Worm (Caenorhabditis elegans) whole organism, L4 larva: ENCODE measurements around the gene C53A5.16.

Experiments used
- F10B5.3 ChIP-seq: sonication (generic microtip); optimal IDR thresholded peaks from 2 replicates; lab custom pipeline; 2016; ENCODE audit warnings: mild to moderate bottlenecking, missing genetic modification characterization, missing compliant biosample characterization
- F26F4.8 ChIP-seq: fragments of 200-800 bp; sonication (Bioruptor generic); conservative IDR thresholded peaks from 2 replicates; pipeline ENCODE4 v1.3.6; 2022; ENCODE audit warnings: missing genetic modification characterization, missing compliant biosample characterization
- F49E8.2 ChIP-seq: sonication (generic microtip); optimal IDR thresholded peaks from 2 replicates; lab custom pipeline; 2016; ENCODE audit warnings: missing compliant biosample characterization, mild to moderate bottlenecking, missing genetic modification characterization, borderline replicate concordance
- T20F7.1 ChIP-seq: fragments of 200-800 bp; sonication (Bioruptor generic); optimal IDR thresholded peaks from 2 replicates; lab custom pipeline; 2018; ENCODE audit warnings: mild to moderate bottlenecking, missing genetic modification characterization, missing compliant biosample characterization
- Y105C5A.15 ChIP-seq: fragments of 200-800 bp; sonication (Bioruptor generic); IDR thresholded peaks from 2 replicates; pipeline ENCODE4 v1.3.6; 2022; ENCODE audit warnings: missing genetic modification characterization, missing compliant biosample characterization
- Y48G9A.11 ChIP-seq: fragments of 200-800 bp; sonication (Bioruptor generic); IDR thresholded peaks from 2 replicates; pipeline ENCODE4 v1.3.6; 2022; ENCODE audit warnings: missing genetic modification reagents, missing genetic modification characterization, missing compliant biosample characterization
- Y5F2A.4 ChIP-seq: fragments of 200-800 bp; sonication (Bioruptor generic); optimal IDR thresholded peaks from 2 replicates; lab custom pipeline; 2018; ENCODE audit warnings: mild to moderate bottlenecking, missing genetic modification characterization, missing compliant biosample characterization
- Y75B8A.6 ChIP-seq: fragments of 200-800 bp; sonication (Bioruptor generic); IDR thresholded peaks from 2 replicates; pipeline ENCODE4 v1.3.6; 2022; ENCODE audit warnings: missing genetic modification reagents, missing genetic modification characterization, missing compliant biosample characterization
- ZK546.5 ChIP-seq, 2 experiments: sonication (generic microtip); optimal IDR thresholded peaks; 2 replicates each; lab custom pipeline; 2017; ENCODE audit warnings: missing biosample characterization in 2 of 2, missing genetic modification characterization in 2 of 2
- aha-1 ChIP-seq: fragments of 150-350 bp; peaks from one replicate; lab custom pipeline; 2014; ENCODE audit warnings: missing biosample characterization, missing genetic modification characterization
- aly-2 ChIP-seq: sonication (generic microtip); optimal IDR thresholded peaks from 2 replicates; lab custom pipeline; 2018; ENCODE audit warnings: missing biosample characterization, missing genetic modification characterization
- ama-1 ChIP-seq: fragments of 150-350 bp; optimal IDR thresholded peaks from 2 replicates; lab custom pipeline; 2014; ENCODE audit warnings: inconsistent platforms, mixed read lengths
- arid-1 ChIP-seq: fragments of 200-800 bp; sonication (Bioruptor generic); conservative IDR thresholded peaks from 2 replicates; pipeline ENCODE4 v1.3.6; 2022; ENCODE audit warnings: missing genetic modification reagents, missing genetic modification characterization, missing compliant biosample characterization
- ceh-32 ChIP-seq: sonication (generic microtip); optimal IDR thresholded peaks from 2 replicates; lab custom pipeline; 2016; ENCODE audit warnings: mild to moderate bottlenecking, missing genetic modification characterization, missing compliant biosample characterization; ENCODE audit not compliant: poor library complexity
- cey-2 ChIP-seq: sonication (generic microtip); optimal IDR thresholded peaks from 3 replicates; lab custom pipeline; 2017; ENCODE audit warnings: missing genetic modification characterization, mild to moderate bottlenecking, missing compliant biosample characterization, antibody characterized with exemption, borderline replicate concordance; ENCODE audit not compliant: insufficient read depth
- ctbp-1 ChIP-seq: fragments of 200-800 bp; sonication (Bioruptor generic); IDR thresholded peaks from 2 replicates; pipeline ENCODE4 v1.3.6; 2022; ENCODE audit warnings: missing genetic modification reagents, missing genetic modification characterization, missing compliant biosample characterization
- dmd-6 ChIP-seq: fragments of 200-800 bp; sonication (Bioruptor generic); IDR thresholded peaks from 2 replicates; pipeline ENCODE4 v1.3.6; 2022; ENCODE audit warnings: missing genetic modification reagents, missing genetic modification characterization, missing compliant biosample characterization
- dmd-8 ChIP-seq: fragments of 200-800 bp; sonication (Bioruptor generic); IDR thresholded peaks from 2 replicates; pipeline ENCODE4 v1.3.6; 2022; ENCODE audit warnings: missing genetic modification characterization, missing compliant biosample characterization
- dpl-1 ChIP-seq: fragments of 150-350 bp; optimal IDR thresholded peaks from 2 replicates; lab custom pipeline; 2014; ENCODE audit warnings: missing biosample characterization, missing genetic modification reagents, missing genetic modification characterization
- dve-1 ChIP-seq: sonication (generic microtip); optimal IDR thresholded peaks from 2 replicates; lab custom pipeline; 2017; ENCODE audit warnings: antibody characterized with exemption, mild to moderate bottlenecking, missing genetic modification characterization, missing compliant biosample characterization; ENCODE audit not compliant: insufficient read depth
- gei-8 ChIP-seq: fragments of 200-800 bp; sonication (Bioruptor generic); optimal IDR thresholded peaks from 2 replicates; lab custom pipeline; 2018; ENCODE audit warnings: mild to moderate bottlenecking, missing genetic modification characterization, missing compliant biosample characterization
- hlh-11 ChIP-seq: fragments of 200-800 bp; sonication (Bioruptor generic); optimal IDR thresholded peaks from 2 replicates; lab custom pipeline; 2018; ENCODE audit warnings: mild to moderate bottlenecking, missing genetic modification characterization, missing compliant biosample characterization
- hlh-30 ChIP-seq: sonication (generic microtip); optimal IDR thresholded peaks from 2 replicates; lab custom pipeline; 2017; ENCODE audit warnings: antibody characterized with exemption, mild to moderate bottlenecking, missing genetic modification characterization, missing compliant biosample characterization; ENCODE audit not compliant: insufficient read depth
- lin-13 ChIP-seq: fragments of 150-350 bp; optimal IDR thresholded peaks from 2 replicates; lab custom pipeline; 2014; ENCODE audit warnings: missing biosample characterization, missing genetic modification reagents, missing genetic modification characterization
- lin-15B ChIP-seq: fragments of 150-350 bp; sonication (generic microtip); optimal IDR thresholded peaks from 3 replicates; lab custom pipeline; 2014; ENCODE audit warnings: missing biosample characterization, missing genetic modification characterization
- lin-29 ChIP-seq: fragments of 200-800 bp; sonication (Bioruptor generic); IDR thresholded peaks from 2 replicates; pipeline ENCODE4 v1.3.6; 2022; ENCODE audit warnings: missing genetic modification reagents, missing genetic modification characterization, missing compliant biosample characterization
- lin-38 ChIP-seq: fragments of 200-800 bp; sonication (Bioruptor generic); IDR thresholded peaks from 2 replicates; pipeline ENCODE4 v1.3.6; 2022; ENCODE audit warnings: missing genetic modification reagents, missing genetic modification characterization, missing compliant biosample characterization
- lin-39 ChIP-seq: fragments of 150-350 bp; optimal IDR thresholded peaks from 2 replicates; lab custom pipeline; 2014; ENCODE audit warnings: missing biosample characterization, missing genetic modification reagents, missing genetic modification characterization
- lir-3 ChIP-seq: sonication (generic microtip); optimal IDR thresholded peaks from 2 replicates; lab custom pipeline; 2016; ENCODE audit warnings: mild to moderate bottlenecking, missing genetic modification characterization, missing compliant biosample characterization
- lsy-2 ChIP-seq, 2 experiments: fragments of 150-350 bp in 1 of 2; sonication (generic microtip) in 1 of 2; optimal IDR thresholded peaks; 2 replicates each; lab custom pipeline; 2014 to 2017; ENCODE audit warnings: missing biosample characterization in 2 of 2, missing genetic modification characterization in 2 of 2
- madf-9 ChIP-seq: fragments of 200-800 bp; sonication (Bioruptor generic); conservative IDR thresholded peaks from 2 replicates; pipeline ENCODE4 v1.3.6; 2022; ENCODE audit warnings: missing genetic modification reagents, missing genetic modification characterization, missing compliant biosample characterization
- mdl-1 ChIP-seq, 2 experiments: fragments of 150-350 bp in 1 of 2; sonication (generic microtip) in 1 of 2; optimal IDR thresholded peaks; 2 replicates each; lab custom pipeline; 2014 to 2017; ENCODE audit warnings: missing biosample characterization in 2 of 2, missing genetic modification characterization in 2 of 2
- mdt-29 ChIP-seq: fragments of 200-800 bp; sonication (Bioruptor generic); IDR thresholded peaks from 2 replicates; pipeline ENCODE4 v1.3.6; 2022; ENCODE audit warnings: missing genetic modification reagents, missing genetic modification characterization, missing compliant biosample characterization
- mep-1 ChIP-seq: fragments of 150-350 bp; sonication (generic microtip); optimal IDR thresholded peaks from 3 replicates; lab custom pipeline; 2014; ENCODE audit warnings: missing biosample characterization, missing genetic modification characterization
- mes-2 ChIP-seq: sonication (generic microtip); optimal IDR thresholded peaks from 2 replicates; lab custom pipeline; 2016; ENCODE audit warnings: missing genotype, mild to moderate bottlenecking, missing genetic modification characterization, missing compliant biosample characterization; ENCODE audit not compliant: poor library complexity, severe bottlenecking
- mxl-2 ChIP-seq: fragments of 200-800 bp; sonication (Bioruptor generic); conservative IDR thresholded peaks from 2 replicates; pipeline ENCODE4 v1.3.6; 2022; ENCODE audit warnings: missing genetic modification reagents, missing genetic modification characterization, missing compliant biosample characterization
- mxl-3 ChIP-seq: fragments of 200-800 bp; sonication (Bioruptor generic); optimal IDR thresholded peaks from 2 replicates; lab custom pipeline; 2018; ENCODE audit warnings: mild to moderate bottlenecking, missing genetic modification characterization, missing compliant biosample characterization
- nhr-102 ChIP-seq: sonication (generic microtip); optimal IDR thresholded peaks from 2 replicates; lab custom pipeline; 2016; ENCODE audit warnings: mild to moderate bottlenecking, missing genetic modification characterization, moderate library complexity, missing compliant biosample characterization
- nhr-111 ChIP-seq: fragments of 200-800 bp; sonication (Bioruptor generic); optimal IDR thresholded peaks from 2 replicates; lab custom pipeline; 2018; ENCODE audit warnings: mild to moderate bottlenecking, missing genetic modification characterization, missing compliant biosample characterization
- nhr-41 ChIP-seq: fragments of 200-800 bp; sonication (Bioruptor generic); IDR thresholded peaks from 2 replicates; pipeline ENCODE4 v1.3.6; 2022; ENCODE audit warnings: missing genetic modification reagents, missing genetic modification characterization, missing compliant biosample characterization
- rbr-2 ChIP-seq: sonication (generic microtip); optimal IDR thresholded peaks from 2 replicates; lab custom pipeline; 2016; ENCODE audit warnings: missing genotype, missing genetic modification characterization, missing compliant biosample characterization
- saeg-2 ChIP-seq: fragments of 200-800 bp; sonication (Bioruptor generic); IDR thresholded peaks from 2 replicates; pipeline ENCODE4 v1.3.6; 2022; ENCODE audit warnings: missing genetic modification reagents, missing genetic modification characterization, missing compliant biosample characterization
- set-16 ChIP-seq: fragments of 200-800 bp; sonication (Bioruptor generic); IDR thresholded peaks from 2 replicates; pipeline ENCODE4 v1.3.6; 2022; ENCODE audit warnings: missing genetic modification reagents, missing genetic modification characterization, missing compliant biosample characterization
- snpc-1.2 ChIP-seq: fragments of 200-800 bp; sonication (Bioruptor generic); IDR thresholded peaks from 2 replicates; pipeline ENCODE4 v1.3.6; 2022; ENCODE audit warnings: missing genetic modification reagents, missing genetic modification characterization, missing compliant biosample characterization
- spr-1 ChIP-seq: sonication (generic microtip); optimal IDR thresholded peaks from 2 replicates; lab custom pipeline; 2016; ENCODE audit warnings: mild to moderate bottlenecking, missing genetic modification characterization, missing compliant biosample characterization
- spr-3 ChIP-seq: fragments of 200-800 bp; sonication (Bioruptor generic); optimal IDR thresholded peaks from 2 replicates; lab custom pipeline; 2018; ENCODE audit warnings: mild to moderate bottlenecking, missing genetic modification characterization, missing compliant biosample characterization
- tag-97 ChIP-seq: fragments of 200-800 bp; sonication (Bioruptor generic); IDR thresholded peaks from 2 replicates; pipeline ENCODE4 v1.3.6; 2022; ENCODE audit warnings: missing genetic modification characterization, missing compliant biosample characterization
- tra-1 ChIP-seq: fragments of 200-800 bp; sonication (Bioruptor generic); IDR thresholded peaks from 2 replicates; pipeline ENCODE4 v1.3.6; 2022; ENCODE audit warnings: missing genetic modification reagents, missing genetic modification characterization, missing compliant biosample characterization
- unc-62 ChIP-seq, 3 experiments: fragments of 150-350 bp in 1 of 3; sonication (generic microtip); optimal IDR thresholded peaks in 2 of 3; peaks in 1 of 3; 1 replicate in 1 of 3; 2 replicates in 2 of 3; lab custom pipeline; 2014 to 2017; ENCODE audit warnings: missing biosample characterization in 3 of 3, missing genetic modification characterization in 3 of 3, missing genetic modification reagents in 3 of 3, missing genotype in 1 of 3
- vab-7 ChIP-seq: fragments of 200-800 bp; sonication (Bioruptor generic); IDR thresholded peaks from 2 replicates; pipeline ENCODE4 v1.3.6; 2022; ENCODE audit warnings: missing genetic modification reagents, missing genetic modification characterization, missing compliant biosample characterization

The C53A5.16 gene

DNA sequence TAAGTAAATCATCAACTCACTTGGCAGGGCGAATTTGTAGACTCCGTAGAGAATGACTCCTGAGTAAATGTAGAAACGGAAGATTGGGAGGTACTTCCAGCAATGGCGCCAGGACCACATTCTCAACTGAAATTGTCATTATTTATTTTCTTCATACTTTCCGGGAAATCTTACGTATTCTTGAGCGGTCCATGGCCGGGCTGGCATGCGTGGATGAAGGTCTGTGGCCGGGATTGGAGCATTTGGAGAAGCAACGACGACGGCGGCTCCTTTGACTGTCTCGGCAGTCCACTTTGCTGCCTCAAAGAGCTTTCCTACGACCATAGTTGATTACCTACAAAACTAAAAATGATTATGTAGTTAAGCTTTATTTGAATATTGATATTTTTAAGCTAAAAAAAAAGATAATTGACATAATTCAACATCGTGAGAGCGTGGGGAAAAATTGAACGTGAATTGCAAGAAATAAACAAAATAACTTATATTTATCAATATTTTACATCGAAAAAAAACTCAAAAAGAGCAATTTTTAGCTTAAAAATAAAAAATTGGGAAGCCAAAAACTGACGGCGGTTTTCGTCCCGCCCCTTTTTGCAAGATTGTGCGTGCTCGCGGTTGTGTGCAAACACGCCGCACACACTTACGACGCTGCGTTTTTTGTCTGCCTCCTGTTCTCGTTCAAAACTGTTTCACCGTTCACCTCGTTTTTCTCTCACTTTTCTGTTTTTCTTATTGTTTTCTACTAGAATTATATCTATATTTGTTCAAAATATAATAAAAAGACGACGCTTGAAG, 1.6 kb upstream of the C53A5.16 start, which contains the start of gene ril-1 (continued):
- TF ChIP-seq cey-2 (tag; lab: Kevin White, UChicago) (no peak), lin-38 (GFP tag; lab: Robert Waterston, UW) (peak; percentile 62), dpl-1 (GFP tag; lab: Kevin White, UChicago) (peak; percentile 53), mes-2 (tag; lab: Kevin White, UChicago) (peak; percentile 77), F26F4.8 (GFP tag; lab: Robert Waterston, UW) (no peak), lin-13 (GFP tag; lab: Kevin White, UChicago) (peak; percentile 40), lsy-2 (tag; optimal IDR thresholded peaks at IDR 0.05; lab: Kevin White, UChicago) (peak in 1 of 2 experiments; percentile 66), nhr-41 (GFP tag; lab: Robert Waterston, UW) (no peak), tag-97 (GFP tag; lab: Robert Waterston, UW) (no peak), hlh-11 (tag; lab: Kevin White, UChicago) (no peak), snpc-1.2 (GFP tag; lab: Robert Waterston, UW) (no peak), T20F7.1 (no peak), mep-1 (peak; percentile 75), mxl-2 (no peak), dmd-8 (GFP tag; lab: Robert Waterston, UW) (no peak), unc-62 (GFP tag; optimal IDR thresholded peaks at IDR 0.05 in 1 of 2; lab: Kevin White, UChicago) (no peak), unc-62 (tag; optimal IDR thresholded peaks at IDR 0.05; lab: Kevin White, UChicago) (no peak), set-16 (no peak), arid-1 (no peak), ZK546.5 (tag; optimal IDR thresholded peaks at IDR 0.05; lab: Kevin White, UChicago) (no peak), ctbp-1 (no peak), aha-1 (tag; lab: Kevin White, UChicago) (peak; percentile 77), F10B5.3 (tag; lab: Kevin White, UChicago) (no peak), nhr-102 (no peak), Y5F2A.4 (GFP tag; lab: Kevin White, UChicago) (no peak), madf-9 (GFP tag; lab: Robert Waterston, UW) (no peak), spr-3 (GFP tag; lab: Kevin White, UChicago) (no peak), Y48G9A.11 (no peak), ama-1 (lab: Kevin White, UChicago) (no peak), spr-1 (tag; lab: Kevin White, UChicago) (no peak), gei-8 (no peak), nhr-111 (no peak), rbr-2 (tag; lab: Kevin White, UChicago) (peak; percentile 41), lin-15B (tag; lab: Kevin White, UChicago) (no peak), ceh-32 (no peak), aly-2 (no peak), mxl-3 (peak; percentile 6), vab-7 (GFP tag; lab: Robert Waterston, UW) (no peak), Y105C5A.15 (no peak), hlh-30 (tag; lab: Kevin White, UChicago) (peak; percentile 35)
- TF ChIP-seq, all 104 proteins: peak for 16

DNA sequence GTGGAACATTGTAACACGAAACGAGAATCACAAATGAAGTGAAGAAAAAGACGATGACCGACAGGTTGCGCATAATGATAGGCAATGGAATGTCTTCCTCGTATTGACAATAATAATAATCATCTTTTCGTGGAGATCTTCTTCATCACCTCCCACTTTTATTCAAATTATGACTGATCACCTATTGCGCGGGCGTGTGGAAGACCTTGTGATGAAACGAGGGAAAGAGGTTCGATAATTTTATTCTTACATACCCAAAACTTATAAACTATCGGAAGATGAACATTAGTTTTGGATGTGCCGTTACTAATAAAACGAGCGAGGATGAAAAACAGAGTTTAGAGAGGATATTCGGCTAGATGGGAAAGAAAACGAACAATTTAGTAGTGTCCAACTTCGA, 691 bp upstream of the C53A5.16 start, which contains the start of gene C53A5.2:
C53A5.2 (minus strand) TSS at position 101 of the 400 bp plus-strand sequence.
- no peak for TF ChIP-seq tra-1 (GFP tag; lab: Robert Waterston, UW)
- no peak for TF ChIP-seq T20F7.1
- no peak for TF ChIP-seq lin-15B (tag; lab: Kevin White, UChicago)
- TF ChIP-seq lin-29 = no peak
- TF ChIP-seq hlh-30 (tag; lab: Kevin White, UChicago) = no peak
- no peak for TF ChIP-seq Y75B8A.6 (GFP tag; lab: Robert Waterston, UW)
- TF ChIP-seq saeg-2 (GFP tag; lab: Robert Waterston, UW) = no peak
- no peak for TF ChIP-seq mdl-1 (tag; optimal IDR thresholded peaks at IDR 0.05; lab: Kevin White, UChicago)
- TF ChIP-seq F49E8.2 (tag; lab: Kevin White, UChicago) = no peak
- no peak for TF ChIP-seq lir-3 (tag; lab: Kevin White, UChicago)
- TF ChIP-seq dve-1 (tag; lab: Kevin White, UChicago) = no peak
- no peak for TF ChIP-seq lin-39 (tag; lab: Kevin White, UChicago)
- no peak for TF ChIP-seq dmd-6 (GFP tag; lab: Robert Waterston, UW)
- no peak for TF ChIP-seq mdt-29
